Worm (Caenorhabditis elegans) whole organism, mixed stage, embryonic: ENCODE data around the gene T27E7.9.

ENCODE experiments used
- ceh-43 ChIP-seq: fragments of 200-800 bp; sonication (Bioruptor generic); optimal IDR thresholded peaks from 2 replicates; lab custom pipeline; 2018; ENCODE audit warnings: mild to moderate bottlenecking, missing genetic modification characterization, moderate library complexity, missing compliant biosample characterization
- elt-3 ChIP-seq: fragments of 150-350 bp; optimal IDR thresholded peaks from 2 replicates; lab custom pipeline; 2014; ENCODE audit warnings: missing biosample characterization, missing genetic modification characterization
- lin-13 ChIP-seq: fragments of 150-350 bp; optimal IDR thresholded peaks from 2 replicates; lab custom pipeline; 2014; ENCODE audit warnings: missing biosample characterization, missing genetic modification characterization
- lsy-2 ChIP-seq: fragments of 150-350 bp; optimal IDR thresholded peaks from 2 replicates; lab custom pipeline; 2014; ENCODE audit warnings: missing biosample characterization, missing genetic modification characterization
- mep-1 ChIP-seq: fragments of 150-350 bp; optimal IDR thresholded peaks from 2 replicates; lab custom pipeline; 2017; ENCODE audit warnings: missing biosample characterization, missing genetic modification reagents, missing genetic modification characterization, inconsistent platforms
- nhr-237 ChIP-seq: fragments of 150-350 bp; optimal IDR thresholded peaks from 2 replicates; lab custom pipeline; 2014; ENCODE audit warnings: missing biosample characterization, missing genetic modification characterization
- nhr-28 ChIP-seq: fragments of 150-350 bp; optimal IDR thresholded peaks from 2 replicates; lab custom pipeline; 2014; ENCODE audit warnings: missing biosample characterization, missing genetic modification characterization
- pha-4 ChIP-seq: fragments of 150-350 bp; optimal IDR thresholded peaks from 2 replicates; lab custom pipeline; 2018; ENCODE audit warnings: missing biosample characterization, missing genetic modification reagents, missing genetic modification characterization

DNA sequence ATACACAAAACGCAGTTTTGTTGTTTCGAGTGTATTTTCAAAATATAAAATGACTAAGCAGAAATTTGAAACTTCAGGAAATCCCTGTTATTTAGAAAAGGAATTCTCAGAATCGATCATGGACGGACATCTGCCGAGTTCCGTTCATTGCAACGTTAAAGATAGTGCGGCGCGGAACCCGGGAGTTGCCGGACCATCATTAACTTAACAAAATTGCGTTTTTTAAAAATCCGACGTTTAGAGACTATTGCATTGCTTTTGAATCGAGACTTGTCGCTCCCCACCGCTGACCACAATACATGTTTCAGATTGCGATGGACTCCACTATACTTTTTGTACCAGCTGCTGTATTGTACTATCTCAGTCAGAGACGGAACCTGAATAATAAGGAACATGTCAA is 19.2 kb downstream of the T27E7.9 start:
- TF ChIP-seq pha-4 (tag; lab: Kevin White, UChicago) (no peak), ceh-43 (GFP tag; lab: Kevin White, UChicago) (no peak), nhr-28 (tag; lab: Kevin White, UChicago) (no peak), lsy-2 (tag; lab: Kevin White, UChicago) (no peak), lin-13 (tag; lab: Kevin White, UChicago) (no peak), elt-3 (tag; lab: Kevin White, UChicago) (no peak), nhr-237 (tag; lab: Kevin White, UChicago) (no peak), mep-1 (tag; lab: Kevin White, UChicago) (no peak)
